Worm (Caenorhabditis elegans) whole organism, young adult: ENCODE results near the gene ZK856.5.
A peak's percentile ranks its signal among the peaks of the same experiment; 100 is the strongest.

Experiments
- B0019.2 ChIP-seq: fragments of 200-800 bp; sonication (Bioruptor generic); conservative IDR thresholded peaks from 2 replicates; pipeline ENCODE4 v1.3.6; 2022; ENCODE audit warnings: missing genetic modification reagents, missing genetic modification characterization, missing compliant biosample characterization
- C06A6.2 ChIP-seq: fragments of 200-800 bp; sonication (Bioruptor generic); conservative IDR thresholded peaks from 2 replicates; pipeline ENCODE4 v1.3.6; 2022; ENCODE audit warnings: missing genetic modification characterization, missing compliant biosample characterization
- D2030.7 ChIP-seq: fragments of 200-800 bp; sonication (Bioruptor generic); IDR thresholded peaks from 2 replicates; pipeline ENCODE4 v1.3.6; 2022; ENCODE audit warnings: missing genetic modification reagents, missing genetic modification characterization, missing compliant biosample characterization
- F39B2.1 ChIP-seq: fragments of 200-800 bp; sonication (Bioruptor generic); IDR thresholded peaks from 2 replicates; pipeline ENCODE4 v1.3.6; 2022; ENCODE audit warnings: missing genetic modification reagents, missing genetic modification characterization, missing compliant biosample characterization
- F57C9.4 ChIP-seq: sonication (generic microtip); optimal IDR thresholded peaks from 2 replicates; lab custom pipeline; 2017; ENCODE audit warnings: mild to moderate bottlenecking, missing genetic modification characterization, missing compliant biosample characterization
- K12H6.12 ChIP-seq: fragments of 200-800 bp; sonication (Bioruptor generic); optimal IDR thresholded peaks from 2 replicates; lab custom pipeline; 2018; ENCODE audit warnings: mild to moderate bottlenecking, missing genetic modification characterization, missing compliant biosample characterization
- Y53G8AR.9 ChIP-seq: fragments of 200-800 bp; sonication (Bioruptor generic); conservative IDR thresholded peaks from 2 replicates; pipeline ENCODE4 v1.3.6; 2022; ENCODE audit warnings: missing genetic modification reagents, missing genetic modification characterization, missing compliant biosample characterization
- attf-6 ChIP-seq: fragments of 200-800 bp; sonication (Bioruptor generic); IDR thresholded peaks from 2 replicates; pipeline ENCODE4 v1.3.6; 2022; ENCODE audit warnings: missing genetic modification reagents, missing genetic modification characterization, missing compliant biosample characterization
- bed-1 ChIP-seq: fragments of 200-800 bp; sonication (Bioruptor generic); IDR thresholded peaks from 2 replicates; pipeline ENCODE4 v1.3.6; 2022; ENCODE audit warnings: missing genetic modification reagents, missing genetic modification characterization, missing compliant biosample characterization
- ccch-3 ChIP-seq: fragments of 200-800 bp; sonication (Bioruptor generic); optimal IDR thresholded peaks from 2 replicates; lab custom pipeline; 2018; ENCODE audit warnings: mild to moderate bottlenecking, missing genetic modification characterization, missing compliant biosample characterization
- ceh-27 ChIP-seq: fragments of 200-800 bp; sonication (Bioruptor generic); optimal IDR thresholded peaks from 2 replicates; lab custom pipeline; 2018; ENCODE audit warnings: mild to moderate bottlenecking, missing genetic modification characterization, moderate library complexity, missing compliant biosample characterization
- ceh-58 ChIP-seq: fragments of 200-800 bp; sonication (Bioruptor generic); IDR thresholded peaks from 2 replicates; pipeline ENCODE4 v1.3.6; 2022; ENCODE audit warnings: missing genetic modification characterization, missing compliant biosample characterization
- ceh-79 ChIP-seq: sonication (generic microtip); optimal IDR thresholded peaks from 2 replicates; lab custom pipeline; 2017; ENCODE audit warnings: mild to moderate bottlenecking, missing genetic modification characterization, missing compliant biosample characterization
- dpl-1 ChIP-seq: fragments of 150-350 bp; optimal IDR thresholded peaks from 2 replicates; lab custom pipeline; 2014; ENCODE audit warnings: missing biosample characterization, missing genetic modification reagents, missing genetic modification characterization
- egl-44 ChIP-seq: fragments of 200-800 bp; sonication (Bioruptor generic); IDR thresholded peaks from 2 replicates; pipeline ENCODE4 v1.3.6; 2022; ENCODE audit warnings: missing genetic modification reagents, missing genetic modification characterization, missing compliant biosample characterization
- egrh-3 ChIP-seq: fragments of 200-800 bp; sonication (Bioruptor generic); IDR thresholded peaks from 2 replicates; pipeline ENCODE4 v1.3.6; 2022; ENCODE audit warnings: missing genetic modification reagents, missing genetic modification characterization, missing compliant biosample characterization
- ekl-4 ChIP-seq: fragments of 200-800 bp; sonication (Bioruptor generic); IDR thresholded peaks from 2 replicates; pipeline ENCODE4 v1.3.6; 2022; ENCODE audit warnings: missing genetic modification reagents, missing genetic modification characterization, missing compliant biosample characterization
- hmg-20 ChIP-seq: fragments of 200-800 bp; sonication (Bioruptor generic); IDR thresholded peaks from 2 replicates; pipeline ENCODE4 v1.3.6; 2022; ENCODE audit warnings: missing genetic modification reagents, missing genetic modification characterization, missing compliant biosample characterization
- hsf-1 ChIP-seq: fragments of 200-800 bp; sonication (Bioruptor generic); IDR thresholded peaks from 2 replicates; pipeline ENCODE4 v1.3.6; 2022; ENCODE audit warnings: missing genetic modification reagents, missing genetic modification characterization, missing compliant biosample characterization
- lin-26 ChIP-seq: fragments of 200-800 bp; sonication (Bioruptor generic); IDR thresholded peaks from 2 replicates; pipeline ENCODE4 v1.3.6; 2022; ENCODE audit warnings: missing genetic modification reagents, missing genetic modification characterization, missing compliant biosample characterization
- madf-3 ChIP-seq: fragments of 200-800 bp; sonication (Bioruptor generic); IDR thresholded peaks from 2 replicates; pipeline ENCODE4 v1.3.6; 2022; ENCODE audit warnings: missing genetic modification reagents, missing genetic modification characterization, missing compliant biosample characterization
- madf-6 ChIP-seq: fragments of 200-800 bp; sonication (Bioruptor generic); IDR thresholded peaks from 2 replicates; pipeline ENCODE4 v1.3.6; 2022; ENCODE audit warnings: missing genetic modification reagents, missing genetic modification characterization, missing compliant biosample characterization
- mcd-1 ChIP-seq: fragments of 200-800 bp; sonication (Bioruptor generic); IDR thresholded peaks from 2 replicates; pipeline ENCODE4 v1.3.6; 2022; ENCODE audit warnings: missing genetic modification reagents, missing genetic modification characterization, missing compliant biosample characterization
- nhr-90 ChIP-seq: sonication (generic microtip); optimal IDR thresholded peaks from 2 replicates; lab custom pipeline; 2016; ENCODE audit warnings: missing genotype, mild to moderate bottlenecking, missing genetic modification characterization, missing compliant biosample characterization
- pbrm-1 ChIP-seq: fragments of 200-800 bp; sonication (Bioruptor generic); IDR thresholded peaks from 2 replicates; pipeline ENCODE4 v1.3.6; 2022; ENCODE audit warnings: missing genetic modification reagents, missing genetic modification characterization, missing compliant biosample characterization
- rcor-1 ChIP-seq: fragments of 200-800 bp; sonication (Bioruptor generic); IDR thresholded peaks from 2 replicates; pipeline ENCODE4 v1.3.6; 2022; ENCODE audit warnings: missing genetic modification reagents, missing genetic modification characterization, missing compliant biosample characterization
- rec-8 ChIP-seq, 2 experiments: sonication (generic microtip); optimal IDR thresholded peaks; 2 replicates each; lab custom pipeline; 2016; ENCODE audit warnings: mild to moderate bottlenecking in 2 of 2, missing genetic modification characterization in 2 of 2, missing genetic modification reagents in 2 of 2, missing genotype in 2 of 2, missing biosample characterization in 1 of 2, missing compliant biosample characterization in 1 of 2, moderate library complexity in 1 of 2
- snpc-1.1 ChIP-seq: sonication (generic microtip); optimal IDR thresholded peaks from 2 replicates; lab custom pipeline; 2017; ENCODE audit warnings: missing genetic modification characterization, mild to moderate bottlenecking, missing compliant biosample characterization, antibody characterized with exemption, moderate library complexity, missing genotype, missing genetic modification reagents; ENCODE audit not compliant: insufficient read depth
- xnd-1 ChIP-seq: sonication (generic microtip); optimal IDR thresholded peaks from 2 replicates; lab custom pipeline; 2016; ENCODE audit warnings: missing genotype, missing genetic modification reagents, missing genetic modification characterization, missing compliant biosample characterization
- ztf-25 ChIP-seq: fragments of 200-800 bp; sonication (Bioruptor generic); IDR thresholded peaks from 2 replicates; pipeline ENCODE4 v1.3.6; 2022; ENCODE audit warnings: missing genetic modification reagents, missing genetic modification characterization, missing compliant biosample characterization
- ztf-6 ChIP-seq: fragments of 200-800 bp; sonication (Bioruptor generic); IDR thresholded peaks from 2 replicates; pipeline ENCODE4 v1.3.6; 2022; ENCODE audit warnings: missing genetic modification reagents, missing genetic modification characterization, missing compliant biosample characterization

Gene ZK856.5

ce11 chrV:10148352-10148751 lies 41.6 kb downstream of the ZK856.5 start, which contains the start of gene srsx-26:
Gene srsx-26, plus strand, starts transcription at chrV:10148652.
- TF ChIP-seq B0019.2 (GFP tag; lab: Robert Waterston, UW) (no peak), dpl-1 (GFP tag; lab: Kevin White, UChicago) (no peak), ceh-79 (no peak)
- TF ChIP-seq, all 124 proteins: peak for 0

- TF ChIP-seq hmg-20 (GFP tag; lab: Robert Waterston, UW), result no peak
- no peak for TF ChIP-seq ceh-58
Observed at ce11 chrV:10146787-10147186, 43.1 kb downstream of the ZK856.5 start.

- TF ChIP-seq egl-44 (GFP tag; lab: Robert Waterston, UW) (no peak), ztf-6 (GFP tag; lab: Robert Waterston, UW) (no peak), nhr-90 (no peak), ceh-27 (GFP tag; lab: Kevin White, UChicago) (no peak), rec-8 (tag; optimal IDR thresholded peaks at IDR 0.05; lab: Kevin White, UChicago) (no peak), F57C9.4 (tag; lab: Kevin White, UChicago) (no peak), K12H6.12 (tag; lab: Kevin White, UChicago) (no peak), ccch-3 (GFP tag; lab: Kevin White, UChicago) (no peak), bed-1 (GFP tag; lab: Robert Waterston, UW) (no peak), attf-6 (GFP tag; lab: Robert Waterston, UW) (no peak), egrh-3 (no peak), snpc-1.1 (tag; lab: Kevin White, UChicago) (no peak), Y53G8AR.9 (GFP tag; lab: Robert Waterston, UW) (no peak), ztf-25 (GFP tag; lab: Robert Waterston, UW) (no peak), C06A6.2 (GFP tag; lab: Robert Waterston, UW) (no peak), dpl-1 (GFP tag; lab: Kevin White, UChicago) (no peak), lin-26 (no peak), xnd-1 (tag; lab: Kevin White, UChicago) (no peak)
- TF ChIP-seq, all 124 proteins: peak for 0
Observed at ce11 chrV:10145653-10146052, 44.3 kb downstream of the ZK856.5 start, which contains the start of gene C51E3.9. Gene C51E3.9, plus strand, starts transcription at chrV:10145953.

ce11 chrV:10138582-10138981 lies 51.3 kb downstream of the ZK856.5 start:
- TF ChIP-seq lin-26 (peak; percentile 99), rcor-1 (GFP tag; lab: Robert Waterston, UW) (peak; percentile 63), hsf-1 (GFP tag; lab: Robert Waterston, UW) (peak; percentile 41; the same call in 1 of the 2 replicates), madf-3 (GFP tag; lab: Robert Waterston, UW) (peak; percentile 88), D2030.7 (peak; percentile 51), ekl-4 (GFP tag; lab: Robert Waterston, UW) (0 out of 2 replicates have a peak, but pooled peaks have one; percentile 59), F39B2.1 (GFP tag; lab: Robert Waterston, UW) (0 out of 2 replicates have a peak, but pooled peaks have one; percentile 37), attf-6 (GFP tag; lab: Robert Waterston, UW) (peak; percentile 71), Y53G8AR.9 (GFP tag; lab: Robert Waterston, UW) (0 out of 2 replicates have a peak, but pooled peaks have one; percentile 38), madf-6 (GFP tag; lab: Robert Waterston, UW) (peak; percentile 55; the same call in 1 of the 2 replicates), pbrm-1 (GFP tag; lab: Robert Waterston, UW) (peak; percentile 92), egrh-3 (peak; percentile 99), mcd-1 (GFP tag; lab: Robert Waterston, UW) (0 out of 2 replicates have a peak, but pooled peaks have one; percentile 33)
- TF ChIP-seq, all 124 proteins: peak for 13; not testable (repeated sequence) for 111
